Fruit fly (Drosophila melanogaster) ovary, adult (tissue): ENCODE data around the gene Hinfp.

Experiments
- CG17801 ChIP-seq: fragments of 200-800 bp; optimal IDR thresholded peaks from 2 replicates; lab custom pipeline; 2019; ENCODE audit warnings: missing biosample characterization, mild to moderate bottlenecking, missing genetic modification characterization, moderate library complexity; ENCODE audit not compliant: partially characterized antibody

Hinfp gene

DNA sequence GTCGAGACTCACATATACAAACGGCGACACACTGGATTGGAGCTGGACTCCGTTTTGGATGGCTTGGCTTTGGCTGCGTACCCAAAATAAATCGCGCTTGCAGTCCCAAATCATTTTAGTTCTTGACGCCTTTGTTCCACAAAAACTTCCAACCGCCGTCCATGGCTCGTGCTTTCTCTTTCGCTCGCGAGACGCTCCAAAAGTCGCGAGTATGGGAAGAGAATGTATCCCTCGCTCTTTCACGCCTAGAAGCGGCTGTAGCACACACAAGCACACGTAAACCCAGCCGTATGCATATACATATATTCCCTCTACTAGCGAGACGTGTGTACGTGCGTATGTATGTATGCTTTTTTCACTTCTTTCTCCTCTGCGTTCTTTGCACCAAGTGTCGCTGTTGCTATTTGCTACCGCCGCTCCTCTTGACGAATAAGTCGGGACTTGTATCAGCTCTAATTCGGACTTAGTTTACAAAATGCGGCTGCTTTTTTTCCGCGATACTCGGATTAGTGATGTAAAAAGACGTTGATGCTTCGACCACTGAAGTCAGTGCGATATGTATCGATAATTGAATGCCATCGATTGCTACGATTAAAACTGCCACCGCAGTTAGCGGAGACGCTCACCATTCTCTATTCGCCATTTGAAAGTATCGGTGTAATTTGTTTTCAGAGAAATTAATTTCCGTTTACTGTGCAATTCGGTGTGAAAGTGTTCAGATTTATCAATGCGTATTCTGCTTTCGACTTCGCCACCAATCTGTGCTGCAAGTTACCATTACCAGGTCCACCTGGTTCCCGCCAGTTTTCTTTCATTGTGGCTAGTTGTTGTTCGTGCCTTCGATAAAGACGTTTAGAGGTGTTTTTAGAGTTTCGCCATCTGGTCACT, 30.4 kb downstream of the Hinfp start, which contains the start of the genes Hmt4-20 and SkpA:
TSS of gene Hmt4-20 (minus strand) at position 542 of the 888 bp plus-strand sequence.
TSS of gene SkpA (plus strand) at position 623 of the 888 bp plus-strand sequence.
- peak; percentile 16 for TF ChIP-seq CG17801 (GFP tag; lab: Kevin White, UChicago)

DNA sequence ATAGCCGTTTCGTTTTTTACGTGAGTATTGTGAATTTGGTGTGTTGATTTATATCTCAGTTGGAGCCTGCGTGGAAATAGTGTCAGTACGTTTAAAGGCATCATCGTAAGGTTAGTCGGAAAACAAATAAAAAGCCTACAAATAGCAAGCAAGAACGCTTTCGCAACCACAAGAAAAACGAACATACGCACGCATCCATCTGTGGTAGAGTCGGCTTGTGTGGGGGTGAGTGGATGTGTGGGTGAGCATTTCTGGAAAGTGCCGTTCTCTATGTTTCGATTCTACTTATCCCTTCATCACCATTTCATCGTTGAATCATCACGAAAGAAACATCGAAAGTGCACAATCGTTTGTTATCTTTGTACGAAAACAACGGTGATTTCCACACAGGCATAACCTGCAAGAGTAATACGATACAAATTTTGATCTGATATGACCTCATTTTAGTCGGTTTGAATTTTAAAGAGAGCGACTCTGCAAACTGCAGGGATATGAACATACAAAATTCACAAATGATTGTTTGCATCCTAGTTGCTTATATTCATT, 31.1 kb downstream of the Hinfp start:
- TF ChIP-seq CG17801 (GFP tag; lab: Kevin White, UChicago), result peak; percentile 10

DNA sequence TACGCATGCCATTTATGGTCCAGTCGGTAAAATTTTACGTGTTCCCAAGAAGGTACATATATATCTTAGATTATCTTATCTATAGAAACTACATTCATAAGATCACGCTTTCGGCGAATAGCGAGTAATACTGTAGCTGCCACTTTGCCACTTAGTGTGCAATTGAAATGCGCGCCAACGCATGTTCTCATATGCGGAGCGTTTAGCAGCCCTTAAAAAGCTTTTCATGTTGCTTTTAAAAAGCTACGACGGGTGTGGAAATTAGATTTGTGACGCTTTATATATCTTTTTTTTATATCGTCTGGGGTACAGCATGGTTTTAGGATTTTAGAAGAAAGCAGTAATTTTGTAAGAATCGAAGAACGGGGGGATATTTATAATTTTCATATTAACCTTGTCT, 32.7 kb downstream of the Hinfp start:
- TF ChIP-seq CG17801 (GFP tag; lab: Kevin White, UChicago), result peak; percentile 45
